Worm (Caenorhabditis elegans): Measurements from ENCODE around the gene W10G11.2.
A peak's percentile ranks its signal among the peaks of the same experiment; 100 is the strongest.

W10G11.2 gene

ce11 chrII:3547282-3547681 lies 14.2 kb downstream of the W10G11.2 start:
- TF ChIP-seq T20F7.1 (GFP tag; optimal IDR thresholded peaks at IDR 0.05) (no peak), nhr-77 (tag; optimal IDR thresholded peaks at IDR 0.05) (no peak), dmd-6 (GFP tag; IDR thresholded peaks at IDR 0.05) (no peak), ctbp-1 (GFP tag; IDR thresholded peaks at IDR 0.05) (no peak), cey-2 (tag; optimal IDR thresholded peaks at IDR 0.05; ENCODE audit: borderline replicate concordance, insufficient read depth) (no peak), hmg-1.1 (GFP tag; IDR thresholded peaks at IDR 0.05) (peak; percentile 63), F44E2.7 (GFP tag; IDR thresholded peaks at IDR 0.05) (no peak), ceh-62 (tag; optimal IDR thresholded peaks at IDR 0.05) (no peak), Y105C5A.15 (GFP tag; IDR thresholded peaks at IDR 0.05) (no peak), set-16 (GFP tag; IDR thresholded peaks at IDR 0.05) (peak; percentile 41; the same call in 1 of the 2 replicates), nhr-41 (GFP tag; IDR thresholded peaks at IDR 0.05) (no peak), fos-1 (tag; optimal IDR thresholded peaks at IDR 0.05) (no peak), dpl-1 (GFP tag; optimal IDR thresholded peaks at IDR 0.05) (peak; percentile 8), daf-19 (GFP tag; conservative IDR thresholded peaks at IDR 0.05) (no peak), unc-62 (GFP tag; optimal IDR thresholded peaks at IDR 0.05 in 1 of 2) (peak in 1 of 2 experiments; percentile 85), unc-62 (tag; optimal IDR thresholded peaks at IDR 0.05) (no peak), daf-16 (GFP tag; optimal IDR thresholded peaks at IDR 0.05) (no peak), daf-16 (tag; optimal IDR thresholded peaks at IDR 0.05) (no peak), zag-1 (tag; optimal IDR thresholded peaks at IDR 0.05) (no peak), daf-12 (tag; optimal IDR thresholded peaks at IDR 0.05) (no peak), unc-130 (GFP tag; optimal IDR thresholded peaks at IDR 0.05) (no peak), hif-1 (tag; optimal IDR thresholded peaks at IDR 0.05) (peak in 1 of 2 experiments; percentile 53), dve-1 (tag; optimal IDR thresholded peaks at IDR 0.05; ENCODE audit: insufficient read depth) (peak; percentile 33), spr-1 (tag; optimal IDR thresholded peaks at IDR 0.05) (no peak), nhr-25 (tag; optimal IDR thresholded peaks at IDR 0.05; ENCODE audit: borderline replicate concordance, insufficient read depth) (no peak), lin-13 (GFP tag; optimal IDR thresholded peaks at IDR 0.05) (no peak), mdl-1 (tag; optimal IDR thresholded peaks at IDR 0.05) (peak in 1 of 2 experiments; percentile 51), arid-1 (GFP tag; conservative IDR thresholded peaks at IDR 0.05) (no peak), php-3 (GFP tag; IDR thresholded peaks at IDR 0.05) (no peak), ZK546.5 (tag; optimal IDR thresholded peaks at IDR 0.05) (no peak), mep-1 (tag; optimal IDR thresholded peaks at IDR 0.05) (peak; percentile 37), hlh-30 (tag; optimal IDR thresholded peaks at IDR 0.05; ENCODE audit: insufficient read depth) (peak; percentile 24), rbr-2 (tag; optimal IDR thresholded peaks at IDR 0.05) (peak; percentile 42), zip-11 (GFP tag; IDR thresholded peaks at IDR 0.05) (no peak), pqm-1 (tag; optimal IDR thresholded peaks at IDR 0.05) (no peak), aha-1 (tag) (peak; percentile 88), ama-1 (optimal IDR thresholded peaks at IDR 0.05) (no peak), lsy-2 (tag; optimal IDR thresholded peaks at IDR 0.05) (peak; percentile 7 to 69), fkh-10 (GFP tag; optimal IDR thresholded peaks at IDR 0.05) (peak; percentile 22)

ce11 chrII:3546381-3546931 lies 15.0 kb downstream of the W10G11.2 start, which contains the start of gene apd-3:
Gene apd-3, minus strand, starts transcription at chrII:3546431.
- TF ChIP-seq lsy-2 (tag; optimal IDR thresholded peaks at IDR 0.05) = peak in 1 of 2 experiments; percentile 12
- no peak for TF ChIP-seq lin-13 (GFP tag; optimal IDR thresholded peaks at IDR 0.05)
- TF ChIP-seq daf-16 (GFP tag; optimal IDR thresholded peaks at IDR 0.05) = no peak
- no peak for TF ChIP-seq daf-16 (tag; optimal IDR thresholded peaks at IDR 0.05)
- no peak for TF ChIP-seq ceh-28 (tag; optimal IDR thresholded peaks at IDR 0.05)

Data from whole organism, L4 larva.